Fruit fly (Drosophila melanogaster) whole organism, embryonic: Measurements from ENCODE around the gene NaPi-III.

Experiments
- Adf1 ChIP-seq: fragments of 200-800 bp; sonication (Bioruptor generic); IDR thresholded peaks from 2 replicates; pipeline ENCODE4 v1.3.6; 2022; ENCODE audit warnings: missing biosample characterization, missing genetic modification characterization
- BEAF-32 ChIP-seq: fragments of 200-800 bp; sonication (Bioruptor generic); optimal IDR thresholded peaks from 3 replicates; lab custom pipeline; 2017; ENCODE audit warnings: missing biosample characterization, missing genetic modification characterization, mild to moderate bottlenecking, moderate library complexity, missing genetic modification reagents
- Bteb2 ChIP-seq: fragments of 200-800 bp; sonication (Bioruptor generic); optimal IDR thresholded peaks from 2 replicates; lab custom pipeline; 2016; ENCODE audit warnings: missing biosample characterization, missing genetic modification characterization
- CG10366 ChIP-seq: fragments of 200-800 bp; sonication (Bioruptor generic); IDR thresholded peaks from 2 replicates; pipeline ENCODE4 v1.3.6; 2022; ENCODE audit warnings: missing biosample characterization, missing genetic modification characterization
- CG12299 ChIP-seq: fragments of 200-800 bp; sonication (Bioruptor generic); optimal IDR thresholded peaks from 2 replicates; lab custom pipeline; 2018; ENCODE audit warnings: missing biosample characterization, mild to moderate bottlenecking, missing genetic modification characterization
- CG12659 ChIP-seq: fragments of 200-800 bp; sonication (Bioruptor generic); optimal IDR thresholded peaks from 3 replicates; lab custom pipeline; 2017; ENCODE audit warnings: mild to moderate bottlenecking, missing biosample characterization, missing genetic modification reagents, missing genetic modification characterization
- CG1602 ChIP-seq: fragments of 200-800 bp; sonication (Bioruptor generic); optimal IDR thresholded peaks from 3 replicates; lab custom pipeline; 2016; ENCODE audit warnings: missing biosample characterization, missing genetic modification characterization
- CG16863 ChIP-seq: fragments of 200-800 bp; sonication (Bioruptor generic); optimal IDR thresholded peaks from 3 replicates; lab custom pipeline; 2016; ENCODE audit warnings: missing biosample characterization, missing genetic modification characterization
- CG18599 ChIP-seq: fragments of 200-800 bp; sonication (Bioruptor generic); optimal IDR thresholded peaks from 3 replicates; lab custom pipeline; 2017; ENCODE audit warnings: missing biosample characterization, missing genetic modification characterization, mild to moderate bottlenecking, moderate library complexity, missing genetic modification reagents
- CG3065 ChIP-seq: fragments of 200-800 bp; sonication (Bioruptor generic); optimal IDR thresholded peaks from 2 replicates; lab custom pipeline; 2016; ENCODE audit warnings: missing biosample characterization, missing genetic modification characterization
- CG31388 ChIP-seq: fragments of 200-800 bp; sonication (Bioruptor generic); optimal IDR thresholded peaks from 2 replicates; lab custom pipeline; 2016; ENCODE audit warnings: missing biosample characterization, missing genetic modification characterization
- CG5180 ChIP-seq: fragments of 200-800 bp; sonication (Bioruptor generic); optimal IDR thresholded peaks from 3 replicates; lab custom pipeline; 2017; ENCODE audit warnings: missing biosample characterization, missing genetic modification characterization, mild to moderate bottlenecking, moderate library complexity, missing genetic modification reagents
- CG8478 ChIP-seq: fragments of >200 bp; optimal IDR thresholded peaks from 2 replicates; lab custom pipeline; 2018
- CG8924 ChIP-seq: fragments of 200-800 bp; optimal IDR thresholded peaks from 3 replicates; lab custom pipeline; 2019; ENCODE audit warnings: missing biosample characterization, mild to moderate bottlenecking, missing genetic modification characterization, moderate library complexity
- CG9215 ChIP-seq: fragments of 200-800 bp; sonication (Bioruptor generic); IDR thresholded peaks from 2 replicates; pipeline ENCODE4 v1.3.6; 2022; ENCODE audit warnings: missing biosample characterization, missing genetic modification characterization
- CG9609 ChIP-seq: fragments of 200-800 bp; sonication (Bioruptor generic); optimal IDR thresholded peaks from 3 replicates; lab custom pipeline; 2016; ENCODE audit warnings: missing biosample characterization, missing genetic modification characterization
- CG9727 ChIP-seq: fragments of 200-800 bp; sonication (Bioruptor generic); optimal IDR thresholded peaks from 3 replicates; lab custom pipeline; 2017; ENCODE audit warnings: missing biosample characterization, mild to moderate bottlenecking, missing genetic modification characterization
- CHES-1-like ChIP-seq: fragments of 200-800 bp; sonication (Bioruptor generic); optimal IDR thresholded peaks from 2 replicates; lab custom pipeline; 2016; ENCODE audit warnings: missing biosample characterization, missing genetic modification characterization
- Doc3 ChIP-seq: fragments of 200-800 bp; sonication (Bioruptor generic); IDR thresholded peaks from 3 replicates; pipeline ENCODE4 v1.3.6; 2022; ENCODE audit warnings: missing biosample characterization, missing genetic modification characterization; ENCODE audit not compliant: partially characterized antibody
- E2f1 ChIP-seq: fragments of 200-800 bp; sonication (Bioruptor generic); IDR thresholded peaks from 2 replicates; pipeline ENCODE4 v1.3.6; 2022; ENCODE audit warnings: missing biosample characterization, missing genetic modification characterization
- Eip74EF ChIP-seq, 2 experiments: fragments of 200-800 bp in 1 of 2; fragments of >200 bp in 1 of 2; sonication (Bioruptor generic) in 1 of 2; optimal IDR thresholded peaks; 2 replicates each; lab custom pipeline; 2017 to 2019; ENCODE audit warnings: missing biosample characterization in 2 of 2, missing genetic modification characterization in 2 of 2, mild to moderate bottlenecking in 1 of 2, moderate library complexity in 1 of 2
- Ets65A ChIP-seq: fragments of 200-800 bp; sonication (Bioruptor generic); peaks from one replicate; lab custom pipeline; 2016; ENCODE audit warnings: missing biosample characterization, missing genetic modification characterization
- Jarid2 ChIP-seq: fragments of 200-800 bp; sonication (Bioruptor generic); optimal IDR thresholded peaks from 3 replicates; lab custom pipeline; 2017; ENCODE audit warnings: mild to moderate bottlenecking, missing biosample characterization, missing genetic modification reagents, missing genetic modification characterization
- Lhr ChIP-seq: fragments of 200-800 bp; sonication (Bioruptor generic); optimal IDR thresholded peaks from 3 replicates; lab custom pipeline; 2017; ENCODE audit warnings: mild to moderate bottlenecking, missing biosample characterization, missing genetic modification reagents, missing genetic modification characterization
- Lim3 ChIP-seq: fragments of 200-800 bp; sonication (Bioruptor generic); IDR thresholded peaks from 2 replicates; pipeline ENCODE4 v1.3.6; 2022; ENCODE audit warnings: missing biosample characterization, missing genetic modification characterization
- Mad ChIP-seq: fragments of 200-800 bp; sonication (Bioruptor generic); optimal IDR thresholded peaks from 2 replicates; lab custom pipeline; 2016; ENCODE audit warnings: missing biosample characterization, missing genetic modification characterization
- Opbp ChIP-seq: fragments of 200-800 bp; sonication (Bioruptor generic); IDR thresholded peaks from 3 replicates; pipeline ENCODE4 v1.3.6; 2022; ENCODE audit warnings: missing biosample characterization, missing genetic modification characterization; ENCODE audit not compliant: partially characterized antibody
- Scr ChIP-seq: fragments of 200-800 bp; sonication (Bioruptor generic); IDR thresholded peaks from 2 replicates; pipeline ENCODE4 v1.3.6; 2022; ENCODE audit warnings: missing biosample characterization, missing genetic modification characterization; ENCODE audit not compliant: partially characterized antibody
- Sox102F ChIP-seq: fragments of 200-800 bp; sonication (Bioruptor generic); optimal IDR thresholded peaks from 2 replicates; lab custom pipeline; 2018; ENCODE audit warnings: missing biosample characterization, mild to moderate bottlenecking, missing genetic modification characterization, moderate library complexity
- Sry-β ChIP-seq: fragments of 200-800 bp; sonication (Bioruptor generic); optimal IDR thresholded peaks from 2 replicates; lab custom pipeline; 2018; ENCODE audit warnings: missing biosample characterization, mild to moderate bottlenecking, missing genetic modification characterization, moderate library complexity
- Ssrp ChIP-seq: fragments of 200-800 bp; sonication (Bioruptor generic); optimal IDR thresholded peaks from 2 replicates; lab custom pipeline; 2018; ENCODE audit warnings: missing biosample characterization, mild to moderate bottlenecking, missing genetic modification characterization, moderate library complexity
- Trl ChIP-seq, 3 experiments: fragments of >200 bp in 2 of 3; fragments of 200-800 bp in 1 of 3; sonication (Bioruptor generic) in 1 of 3; optimal IDR thresholded peaks; 2 replicates in 1 of 3; 3 replicates in 2 of 3; lab custom pipeline; 2016 to 2017; ENCODE audit warnings: missing biosample characterization in 1 of 3, missing genetic modification characterization in 1 of 3
- abd-A ChIP-seq: fragments of 200-800 bp; sonication (Bioruptor generic); optimal IDR thresholded peaks from 3 replicates; lab custom pipeline; 2019; ENCODE audit warnings: missing biosample characterization, mild to moderate bottlenecking, missing genetic modification characterization, moderate library complexity
- az2 ChIP-seq: fragments of 200-800 bp; sonication (Bioruptor generic); optimal IDR thresholded peaks from 3 replicates; lab custom pipeline; 2016; ENCODE audit warnings: missing biosample characterization, missing genetic modification characterization
- bigmax ChIP-seq: fragments of 200-800 bp; sonication (Bioruptor generic); optimal IDR thresholded peaks from 2 replicates; lab custom pipeline; 2018; ENCODE audit warnings: missing biosample characterization, mild to moderate bottlenecking, missing genetic modification characterization
- cad ChIP-seq: fragments of >200 bp; optimal IDR thresholded peaks from 2 replicates; lab custom pipeline; 2017; ENCODE audit warnings: missing biosample characterization, missing genetic modification characterization
- cas ChIP-seq: fragments of 200-800 bp; sonication (Bioruptor generic); IDR thresholded peaks from 2 replicates; pipeline ENCODE4 v1.3.6; 2022; ENCODE audit warnings: missing biosample characterization, missing genetic modification characterization
- chm ChIP-seq: fragments of 200-800 bp; sonication (Bioruptor generic); IDR thresholded peaks from 2 replicates; pipeline ENCODE4 v1.3.6; 2022; ENCODE audit warnings: missing biosample characterization, missing genetic modification characterization
- crc ChIP-seq: fragments of 200-800 bp; sonication (Bioruptor generic); optimal IDR thresholded peaks from 2 replicates; lab custom pipeline; 2016; ENCODE audit warnings: missing biosample characterization, missing genetic modification characterization
- da ChIP-seq: fragments of 200-800 bp; sonication (Bioruptor generic); optimal IDR thresholded peaks from 2 replicates; lab custom pipeline; 2016; ENCODE audit warnings: missing biosample characterization, missing genetic modification characterization
- dati ChIP-seq: fragments of 200-800 bp; sonication (Bioruptor generic); IDR thresholded peaks from 2 replicates; pipeline ENCODE4 v1.3.6; 2022; ENCODE audit warnings: missing biosample characterization, missing genetic modification characterization
- gsb-n ChIP-seq: fragments of 200-800 bp; sonication (Bioruptor generic); optimal IDR thresholded peaks from 3 replicates; lab custom pipeline; 2018; ENCODE audit warnings: missing biosample characterization, mild to moderate bottlenecking, missing genetic modification characterization
- hbn ChIP-seq: fragments of 200-800 bp; sonication (Bioruptor generic); IDR thresholded peaks from 2 replicates; pipeline ENCODE4 v1.3.6; 2022; ENCODE audit warnings: missing biosample characterization, missing genetic modification characterization; ENCODE audit not compliant: partially characterized antibody
- knrl ChIP-seq: fragments of 200-800 bp; sonication (Bioruptor generic); IDR thresholded peaks from 3 replicates; pipeline ENCODE4 v1.3.6; 2022; ENCODE audit warnings: missing biosample characterization, missing genetic modification characterization; ENCODE audit not compliant: partially characterized antibody
- luna ChIP-seq: fragments of 200-800 bp; sonication (Bioruptor generic); optimal IDR thresholded peaks from 2 replicates; lab custom pipeline; 2016; ENCODE audit warnings: missing biosample characterization, missing genetic modification characterization
- nerfin-1 ChIP-seq: fragments of 200-800 bp; sonication (Bioruptor generic); optimal IDR thresholded peaks from 3 replicates; lab custom pipeline; 2019; ENCODE audit warnings: missing biosample characterization, mild to moderate bottlenecking, missing genetic modification characterization, moderate library complexity
- org-1 ChIP-seq: fragments of 200-800 bp; sonication (Bioruptor generic); optimal IDR thresholded peaks from 2 replicates; lab custom pipeline; 2017; ENCODE audit warnings: missing biosample characterization, missing genetic modification characterization
- sens-2 ChIP-seq: fragments of 200-800 bp; sonication (Bioruptor generic); IDR thresholded peaks from 2 replicates; pipeline ENCODE4 v1.3.6; 2022; ENCODE audit warnings: missing biosample characterization, missing genetic modification characterization
- stc ChIP-seq: fragments of 200-800 bp; sonication (Bioruptor generic); IDR thresholded peaks from 2 replicates; pipeline ENCODE4 v1.3.6; 2022; ENCODE audit warnings: missing biosample characterization, missing genetic modification characterization
- trem ChIP-seq: fragments of 200-800 bp; optimal IDR thresholded peaks from 3 replicates; lab custom pipeline; 2019; ENCODE audit warnings: missing biosample characterization, mild to moderate bottlenecking, missing genetic modification characterization, moderate library complexity

The NaPi-III gene

dm6 chr3L:11093046-11093520, 30.1 kb upstream of the NaPi-III start, which contains the start of gene JIL-1 (continued):
- TF ChIP-seq CG3065: no peak
- TF ChIP-seq Jarid2 (GFP tag; lab: Kevin White, UChicago): peak; percentile 27
- TF ChIP-seq bigmax: no peak
- TF ChIP-seq nerfin-1 (tag; lab: Kevin White, UChicago): peak; percentile 30
- TF ChIP-seq CHES-1-like (GFP tag; lab: Kevin White, UChicago): no peak
- TF ChIP-seq Adf1 (GFP tag; lab: Robert Waterston, UW): peak; percentile 55; the same call in 1 of the 2 replicates
- peak; percentile 38 for TF ChIP-seq Ssrp
- peak; percentile 18 for TF ChIP-seq Bteb2 (GFP tag; lab: Kevin White, UChicago)
- TF ChIP-seq da (GFP tag; lab: Kevin White, UChicago): no peak
- peak; percentile 88 for TF ChIP-seq Scr (GFP tag; lab: Robert Waterston, UW)
- peak; percentile 46 for TF ChIP-seq CG1602 (GFP tag; lab: Kevin White, UChicago)
- no peak for TF ChIP-seq CG12299 (tag; lab: Kevin White, UChicago)
- peak; percentile 28 for TF ChIP-seq abd-A (tag; lab: Kevin White, UChicago)
- peak; percentile 8 for TF ChIP-seq trem
- no peak for TF ChIP-seq Lim3
- no peak for TF ChIP-seq CG16863 (GFP tag; lab: Kevin White, UChicago)
- peak; percentile 15 for TF ChIP-seq org-1
- peak; percentile 68 for TF ChIP-seq CG9215 (GFP tag; lab: Robert Waterston, UW)
- no peak for TF ChIP-seq CG8478 (lab: Kevin White, UChicago)
- peak; percentile 4 for TF ChIP-seq Sry-β (GFP tag; lab: Kevin White, UChicago)
- peak; percentile 57 for TF ChIP-seq cas (GFP tag; lab: Robert Waterston, UW)
- no peak for TF ChIP-seq Trl (optimal IDR thresholded peaks at IDR 0.05; lab: Kevin White, UChicago)
- no peak for TF ChIP-seq Trl (GFP tag; optimal IDR thresholded peaks at IDR 0.05; lab: Kevin White, UChicago)
- TF ChIP-seq cad: no peak
- TF ChIP-seq CG31388 (GFP tag; lab: Kevin White, UChicago): no peak
- peak; percentile 32 for TF ChIP-seq gsb-n (tag; lab: Kevin White, UChicago)
- TF ChIP-seq CG8924: peak; percentile 12
- TF ChIP-seq CG18599: peak; percentile 72
- peak; percentile 65 for TF ChIP-seq E2f1 (GFP tag; lab: Robert Waterston, UW)
- TF ChIP-seq CG9727 (GFP tag; lab: Kevin White, UChicago): peak; percentile 28
- peak; percentile 87 for TF ChIP-seq knrl (GFP tag; lab: Robert Waterston, UW)
- peak; percentile 51 for TF ChIP-seq chm
- no peak for TF ChIP-seq CG5180 (GFP tag; lab: Kevin White, UChicago)
- peak; percentile 3 for TF ChIP-seq CG9609 (GFP tag; lab: Kevin White, UChicago)
- peak; percentile 93 for TF ChIP-seq Opbp (GFP tag; lab: Robert Waterston, UW)
- peak; percentile 96 for TF ChIP-seq Ets65A (GFP tag; lab: Kevin White, UChicago)
- no peak for TF ChIP-seq Lhr (GFP tag; lab: Kevin White, UChicago)
- TF ChIP-seq crc: no peak
- peak; percentile 89 for TF ChIP-seq BEAF-32 (GFP tag; lab: Kevin White, UChicago)
- TF ChIP-seq Mad (GFP tag; lab: Kevin White, UChicago): peak; percentile 63
- TF ChIP-seq CG12659: peak; percentile 75
- peak; percentile 47; the same call in 1 of the 2 replicates for TF ChIP-seq dati
- peak; percentile 42 for TF ChIP-seq Sox102F (GFP tag; lab: Kevin White, UChicago)
- TF ChIP-seq az2: peak; percentile 48
- TF ChIP-seq hbn (GFP tag; lab: Robert Waterston, UW): peak; percentile 75
- peak; percentile 65 for TF ChIP-seq CG10366
- TF ChIP-seq sens-2: no peak
- no peak for TF ChIP-seq Eip74EF (GFP tag; optimal IDR thresholded peaks at IDR 0.05; lab: Kevin White, UChicago)
- TF ChIP-seq luna (GFP tag; lab: Kevin White, UChicago): no peak
- peak; percentile 39; the same call in 1 of the 2 replicates for TF ChIP-seq stc (GFP tag; lab: Robert Waterston, UW)
- TF ChIP-seq Doc3 (GFP tag; lab: Robert Waterston, UW): peak; percentile 69
